Worm (Caenorhabditis elegans): ENCODE data around the gene fip-7.

Gene fip-7

ce11 chrIV:16610810-16611209 is 15.2 kb upstream of the fip-7 start:
- TF ChIP-seq snpc-1.2 (GFP tag; IDR thresholded peaks at IDR 0.05) = peak; percentile 78

- TF ChIP-seq snpc-1.2 (GFP tag; IDR thresholded peaks at IDR 0.05) = 0 out of 2 replicates have a peak, but pooled peaks have one; percentile 42
Observed at ce11 chrIV:16615122-16615521, 10.9 kb upstream of the fip-7 start.

- TF ChIP-seq vab-7 (GFP tag; IDR thresholded peaks at IDR 0.05) (no peak), fkh-10 (GFP tag; optimal IDR thresholded peaks at IDR 0.05) (no peak), ceh-32 (tag; optimal IDR thresholded peaks at IDR 0.05; ENCODE audit: poor library complexity) (no peak), T26A8.4 (GFP tag; IDR thresholded peaks at IDR 0.05) (no peak), mxl-2 (GFP tag; conservative IDR thresholded peaks at IDR 0.05) (no peak), ctbp-1 (GFP tag; IDR thresholded peaks at IDR 0.05) (no peak), hlh-11 (tag; optimal IDR thresholded peaks at IDR 0.05) (no peak), pqm-1 (tag; optimal IDR thresholded peaks at IDR 0.05) (no peak), unc-130 (GFP tag; optimal IDR thresholded peaks at IDR 0.05) (no peak), nhr-111 (GFP tag; optimal IDR thresholded peaks at IDR 0.05) (no peak), unc-39 (tag; optimal IDR thresholded peaks at IDR 0.05) (no peak), mdl-1 (tag; optimal IDR thresholded peaks at IDR 0.05) (no peak), rbr-2 (tag; optimal IDR thresholded peaks at IDR 0.05) (no peak), snpc-1.2 (GFP tag; IDR thresholded peaks at IDR 0.05) (peak; percentile 51; the same call in 1 of the 2 replicates), unc-62 (GFP tag; optimal IDR thresholded peaks at IDR 0.05 in 1 of 2) (no peak), unc-62 (tag; optimal IDR thresholded peaks at IDR 0.05) (no peak), mes-2 (tag; optimal IDR thresholded peaks at IDR 0.05; ENCODE audit: poor library complexity, severe bottlenecking) (no peak), set-16 (GFP tag; IDR thresholded peaks at IDR 0.05) (peak; percentile 53; the same call in 1 of the 2 replicates)
Observed at ce11 chrIV:16622522-16622921, 3.5 kb upstream of the fip-7 start.

ce11 chrIV:16623087-16623486 is 2.9 kb upstream of the fip-7 start:
- TF ChIP-seq snpc-1.2 (GFP tag; IDR thresholded peaks at IDR 0.05) = peak; percentile 83

ce11 chrIV:16627676-16628075 is 1.7 kb downstream of the fip-7 start, which contains the start of gene fipr-28:
Gene fipr-28 (plus strand): TSS chrIV:16627976.
- no peak for TF ChIP-seq nhr-25 (tag; optimal IDR thresholded peaks at IDR 0.05; ENCODE audit: borderline replicate concordance, insufficient read depth)
- no peak for TF ChIP-seq pqm-1 (tag; optimal IDR thresholded peaks at IDR 0.05)
- TF ChIP-seq nhr-102 (tag; optimal IDR thresholded peaks at IDR 0.05) = no peak
- no peak for TF ChIP-seq nhr-11 (tag; optimal IDR thresholded peaks at IDR 0.05)
- TF ChIP-seq aha-1 (tag) = no peak
- no peak for TF ChIP-seq ceh-20 (GFP tag; IDR thresholded peaks at IDR 0.05)

ce11 chrIV:16629090-16629489 is 3.1 kb downstream of the fip-7 start, which contains the start of gene Y51H4A.936:
Gene Y51H4A.936 (plus strand): TSS chrIV:16629390.
- TF ChIP-seq lin-15B (tag; optimal IDR thresholded peaks at IDR 0.05) (no peak), daf-12 (tag; optimal IDR thresholded peaks at IDR 0.05) (no peak)

- TF ChIP-seq nhr-6 (tag; optimal IDR thresholded peaks at IDR 0.05) (no peak), snpc-1.2 (GFP tag; IDR thresholded peaks at IDR 0.05) (peak; percentile 54; the same call in 1 of the 2 replicates), nhr-48 (tag; optimal IDR thresholded peaks at IDR 0.05) (no peak), aha-1 (tag) (peak; percentile 87)
Observed at ce11 chrIV:16629815-16630214, 3.8 kb downstream of the fip-7 start.

- TF ChIP-seq hlh-30 (tag; optimal IDR thresholded peaks at IDR 0.05; ENCODE audit: insufficient read depth) (no peak), nhr-48 (tag; optimal IDR thresholded peaks at IDR 0.05) (no peak), vab-7 (GFP tag; IDR thresholded peaks at IDR 0.05) (no peak), Y5F2A.4 (GFP tag; optimal IDR thresholded peaks at IDR 0.05) (no peak), lin-15B (tag; optimal IDR thresholded peaks at IDR 0.05) (no peak), R02D3.7 (tag; optimal IDR thresholded peaks at IDR 0.05) (no peak), daf-8 (GFP tag; IDR thresholded peaks at IDR 0.05) (no peak), nhr-237 (tag; optimal IDR thresholded peaks at IDR 0.05) (no peak), D1046.2 (GFP tag; IDR thresholded peaks at IDR 0.05) (no peak), nhr-10 (tag; optimal IDR thresholded peaks at IDR 0.05) (no peak), nhr-11 (tag; optimal IDR thresholded peaks at IDR 0.05) (no peak), nhr-102 (tag; optimal IDR thresholded peaks at IDR 0.05) (no peak), madf-5 (GFP tag; IDR thresholded peaks at IDR 0.05) (no peak), madf-9 (GFP tag; conservative IDR thresholded peaks at IDR 0.05) (no peak), aly-2 (tag; optimal IDR thresholded peaks at IDR 0.05) (no peak), arid-1 (GFP tag; conservative IDR thresholded peaks at IDR 0.05) (no peak)
Observed at ce11 chrIV:16630622-16631021, 4.6 kb downstream of the fip-7 start, which contains the start of gene fipr-27. Gene fipr-27 (plus strand): TSS chrIV:16630922.
